Worm (Caenorhabditis elegans) whole organism, L2 larva: ENCODE measurements around the gene his-31.
"Not testable (repeated sequence)": the region's sequence is repeated elsewhere in the genome, so short reads cannot be mapped to it uniquely, and the experiment has no call there.

Experiments
- C34F6.9 ChIP-seq: fragments of 150-350 bp; optimal IDR thresholded peaks from 2 replicates; lab custom pipeline; 2014; ENCODE audit warnings: missing biosample characterization, missing genetic modification characterization
- F13H6.1 ChIP-seq: sonication (generic microtip); optimal IDR thresholded peaks from 2 replicates; lab custom pipeline; 2016; ENCODE audit warnings: missing genetic modification characterization, missing compliant biosample characterization
- R02D3.7 ChIP-seq: fragments of 150-350 bp; optimal IDR thresholded peaks from 2 replicates; lab custom pipeline; 2014; ENCODE audit warnings: missing biosample characterization, missing genetic modification characterization
- Y55F3AM.14 ChIP-seq: fragments of 200-800 bp; sonication (Bioruptor generic); optimal IDR thresholded peaks from 2 replicates; lab custom pipeline; 2018; ENCODE audit warnings: mild to moderate bottlenecking, missing genetic modification characterization, missing compliant biosample characterization
- alr-1 ChIP-seq: fragments of 150-350 bp; optimal IDR thresholded peaks from 2 replicates; lab custom pipeline; 2014; ENCODE audit warnings: missing biosample characterization, missing genetic modification characterization
- blmp-1 ChIP-seq: sonication (generic microtip); optimal IDR thresholded peaks from 2 replicates; lab custom pipeline; 2017; ENCODE audit warnings: missing genetic modification characterization, mild to moderate bottlenecking, missing compliant biosample characterization, antibody characterized with exemption, moderate library complexity; ENCODE audit not compliant: insufficient read depth
- ceh-16 ChIP-seq: fragments of 150-350 bp; optimal IDR thresholded peaks from 2 replicates; lab custom pipeline; 2014; ENCODE audit warnings: missing biosample characterization, missing genetic modification characterization
- ceh-82 ChIP-seq: fragments of 150-350 bp; optimal IDR thresholded peaks from 2 replicates; lab custom pipeline; 2014; ENCODE audit warnings: missing biosample characterization, missing genetic modification characterization
- crh-2 ChIP-seq: sonication (generic microtip); optimal IDR thresholded peaks from 2 replicates; lab custom pipeline; 2017; ENCODE audit warnings: missing biosample characterization, missing genetic modification characterization
- dmd-4 ChIP-seq: sonication (generic microtip); optimal IDR thresholded peaks from 2 replicates; lab custom pipeline; 2017; ENCODE audit warnings: missing biosample characterization, missing genetic modification characterization
- egl-27 ChIP-seq: sonication (generic microtip); optimal IDR thresholded peaks from 3 replicates; lab custom pipeline; 2017; ENCODE audit warnings: missing biosample characterization, missing genetic modification reagents, missing genetic modification characterization
- elt-1 ChIP-seq: fragments of 150-350 bp; optimal IDR thresholded peaks from 2 replicates; lab custom pipeline; 2014; ENCODE audit warnings: missing biosample characterization, missing genetic modification characterization
- fos-1 ChIP-seq: fragments of 150-350 bp; optimal IDR thresholded peaks from 2 replicates; lab custom pipeline; 2014; ENCODE audit warnings: missing biosample characterization, missing genetic modification characterization
- gmeb-1 ChIP-seq: fragments of 150-350 bp; optimal IDR thresholded peaks from 2 replicates; lab custom pipeline; 2014; ENCODE audit warnings: missing biosample characterization, missing genetic modification characterization
- lin-11 ChIP-seq: fragments of 150-350 bp; sonication (generic microtip); optimal IDR thresholded peaks from 2 replicates; lab custom pipeline; 2014; ENCODE audit warnings: missing biosample characterization, missing genetic modification characterization, inconsistent platforms, mixed read lengths
- lin-13 ChIP-seq: fragments of 150-350 bp; optimal IDR thresholded peaks from 2 replicates; lab custom pipeline; 2014; ENCODE audit warnings: missing biosample characterization, missing genetic modification reagents, missing genetic modification characterization
- lin-39 ChIP-seq: fragments of 150-350 bp; optimal IDR thresholded peaks from 2 replicates; lab custom pipeline; 2014; ENCODE audit warnings: missing biosample characterization, missing genetic modification reagents, missing genetic modification characterization
- lsy-2 ChIP-seq, 2 experiments: fragments of 150-350 bp in 1 of 2; sonication (generic microtip) in 1 of 2; optimal IDR thresholded peaks; 2 replicates each; lab custom pipeline; 2014 to 2017; ENCODE audit warnings: missing biosample characterization in 2 of 2, missing genetic modification characterization in 2 of 2
- mab-5 ChIP-seq: fragments of 150-350 bp; optimal IDR thresholded peaks from 2 replicates; lab custom pipeline; 2014; ENCODE audit warnings: missing biosample characterization, missing genetic modification characterization
- mbf-1 ChIP-seq: sonication (generic microtip); optimal IDR thresholded peaks from 2 replicates; lab custom pipeline; 2017; ENCODE audit warnings: missing biosample characterization, missing genetic modification characterization
- mdl-1 ChIP-seq, 2 experiments: fragments of 150-350 bp in 1 of 2; sonication (generic microtip) in 1 of 2; optimal IDR thresholded peaks; 2 replicates each; lab custom pipeline; 2017; ENCODE audit warnings: missing biosample characterization in 2 of 2, missing genetic modification characterization in 2 of 2
- nhr-10 ChIP-seq: sonication (generic microtip); optimal IDR thresholded peaks from 2 replicates; lab custom pipeline; 2017; ENCODE audit warnings: missing biosample characterization, missing genetic modification characterization
- nhr-11 ChIP-seq: fragments of 150-350 bp; optimal IDR thresholded peaks from 2 replicates; lab custom pipeline; 2014; ENCODE audit warnings: missing biosample characterization, missing genetic modification characterization
- nhr-129 ChIP-seq: fragments of 150-350 bp; optimal IDR thresholded peaks from 2 replicates; lab custom pipeline; 2014; ENCODE audit warnings: missing biosample characterization, missing genetic modification characterization
- nhr-21 ChIP-seq: fragments of 150-350 bp; optimal IDR thresholded peaks from 2 replicates; lab custom pipeline; 2014; ENCODE audit warnings: missing biosample characterization, missing genetic modification characterization
- nhr-23 ChIP-seq: fragments of 150-350 bp; optimal IDR thresholded peaks from 2 replicates; lab custom pipeline; 2014; ENCODE audit warnings: missing biosample characterization, missing genetic modification reagents, missing genetic modification characterization
- nhr-237 ChIP-seq: fragments of 150-350 bp; optimal IDR thresholded peaks from 2 replicates; lab custom pipeline; 2014; ENCODE audit warnings: missing biosample characterization, missing genetic modification characterization
- nhr-25 ChIP-seq: fragments of 150-350 bp; sonication (generic microtip); optimal IDR thresholded peaks from 3 replicates; lab custom pipeline; 2014; ENCODE audit warnings: missing biosample characterization, missing genetic modification characterization
- nhr-6 ChIP-seq: fragments of 150-350 bp; optimal IDR thresholded peaks from 2 replicates; lab custom pipeline; 2014; ENCODE audit warnings: missing biosample characterization, missing genetic modification characterization
- nhr-77 ChIP-seq: fragments of 150-350 bp; optimal IDR thresholded peaks from 2 replicates; lab custom pipeline; 2014; ENCODE audit warnings: missing biosample characterization, missing genetic modification characterization
- sem-4 ChIP-seq: fragments of 150-350 bp; optimal IDR thresholded peaks from 2 replicates; lab custom pipeline; 2014; ENCODE audit warnings: missing biosample characterization, missing genetic modification reagents, missing genetic modification characterization
- sma-3 ChIP-seq: sonication (generic microtip); optimal IDR thresholded peaks from 2 replicates; lab custom pipeline; 2016; ENCODE audit warnings: missing genetic modification reagents, missing genetic modification characterization, missing compliant biosample characterization
- unc-39 ChIP-seq: fragments of 150-350 bp; optimal IDR thresholded peaks from 2 replicates; lab custom pipeline; 2014; ENCODE audit warnings: missing biosample characterization, missing genetic modification characterization
- zag-1 ChIP-seq: fragments of 150-350 bp; optimal IDR thresholded peaks from 2 replicates; lab custom pipeline; 2014; ENCODE audit warnings: missing biosample characterization, missing genetic modification characterization
- ztf-11 ChIP-seq: sonication (generic microtip); optimal IDR thresholded peaks from 2 replicates; lab custom pipeline; 2017; ENCODE audit warnings: missing biosample characterization, missing genetic modification characterization
- ztf-4 ChIP-seq: fragments of 150-350 bp; optimal IDR thresholded peaks from 2 replicates; lab custom pipeline; 2014; ENCODE audit warnings: missing biosample characterization, missing genetic modification characterization

The his-31 gene

ce11 chrIV:8352036-8352435 lies 18.3 kb upstream of the his-31 start, which contains the start of gene F17E9.16:
F17E9.16 (plus strand) TSS chrIV:8352336.
- TF ChIP-seq mab-5 (tag; lab: Kevin White, UChicago); sma-3 (GFP tag; lab: Kevin White, UChicago); alr-1 (tag; lab: Kevin White, UChicago): not testable (repeated sequence)
- TF ChIP-seq, all 48 proteins: peak for 0; not testable (repeated sequence) for 48

- TF ChIP-seq F13H6.1 (tag; lab: Kevin White, UChicago) (no peak), ceh-16 (tag; lab: Kevin White, UChicago) (no peak), lin-13 (GFP tag; lab: Kevin White, UChicago) (no peak), elt-1 (tag; lab: Kevin White, UChicago) (no peak), gmeb-1 (no peak), Y55F3AM.14 (GFP tag; lab: Kevin White, UChicago) (no peak), dmd-4 (tag; lab: Kevin White, UChicago) (no peak), nhr-6 (tag; lab: Kevin White, UChicago) (no peak), sem-4 (tag; lab: Kevin White, UChicago) (no peak), sma-3 (GFP tag; lab: Kevin White, UChicago) (no peak)
These were observed 14.3 kb upstream of the his-31 start, which contains the start of gene F17E9.4 for ce11 chrIV:8348073-8348472. F17E9.4 (plus strand) TSS chrIV:8348373.

- TF ChIP-seq R02D3.7 (tag; lab: Kevin White, UChicago) (no peak), lsy-2 (tag; optimal IDR thresholded peaks at IDR 0.05; lab: Kevin White, UChicago) (no peak), egl-27 (no peak), nhr-129 (tag; lab: Kevin White, UChicago) (no peak), zag-1 (tag; lab: Kevin White, UChicago) (no peak), ceh-16 (tag; lab: Kevin White, UChicago) (no peak), nhr-11 (tag; lab: Kevin White, UChicago) (no peak), nhr-10 (tag; lab: Kevin White, UChicago) (no peak), ztf-4 (no peak), F13H6.1 (tag; lab: Kevin White, UChicago) (no peak), nhr-21 (tag; lab: Kevin White, UChicago) (no peak), lin-11 (tag; lab: Kevin White, UChicago) (no peak), nhr-77 (no peak), unc-39 (tag; lab: Kevin White, UChicago) (no peak), mbf-1 (tag; lab: Kevin White, UChicago) (no peak)
These were observed 13.3 kb upstream of the his-31 start, which contains the start of the genes F17E9.18 and F17E9.15 for ce11 chrIV:8347051-8347450. F17E9.18 (minus strand) TSS chrIV:8347151. F17E9.15 (plus strand) TSS chrIV:8347418.

ce11 chrIV:8345518-8345917 lies 11.7 kb upstream of the his-31 start, which contains the start of gene F17E9.5:
F17E9.5 (plus strand) TSS chrIV:8345818.
- TF ChIP-seq lin-39 (tag; lab: Kevin White, UChicago) (no peak), nhr-77 (no peak), ceh-82 (tag; lab: Kevin White, UChicago) (no peak), mdl-1 (tag; optimal IDR thresholded peaks at IDR 0.05; lab: Kevin White, UChicago) (no peak), Y55F3AM.14 (GFP tag; lab: Kevin White, UChicago) (no peak), nhr-25 (tag; lab: Kevin White, UChicago) (no peak), crh-2 (tag; lab: Kevin White, UChicago) (no peak), fos-1 (tag; lab: Kevin White, UChicago) (no peak), mbf-1 (tag; lab: Kevin White, UChicago) (no peak)

DNA sequence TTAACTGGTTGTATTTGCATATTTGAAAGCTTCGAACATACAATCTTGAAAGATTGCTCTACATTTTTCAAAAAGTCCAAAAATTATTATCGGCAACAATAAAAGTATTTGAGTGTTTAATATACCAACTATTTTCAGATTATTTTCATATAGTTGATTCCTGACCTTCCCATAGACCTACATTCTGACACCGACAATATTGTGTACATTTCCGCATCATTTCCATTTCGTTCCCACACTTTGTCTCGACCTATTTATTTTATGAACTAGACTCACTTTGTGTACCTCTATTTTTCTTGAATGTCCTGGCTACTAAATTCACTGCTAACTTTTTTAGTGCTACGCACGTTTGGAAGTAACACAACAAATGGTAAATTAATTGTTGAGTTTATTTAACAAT lies 8.6 kb upstream of the his-31 start, which contains the start of gene lgc-5:
Gene lgc-5, plus strand, starts transcription at position 301 of the 400 bp plus-strand sequence.
- TF ChIP-seq fos-1 (tag; lab: Kevin White, UChicago) (no peak), C34F6.9 (tag; lab: Kevin White, UChicago) (no peak), blmp-1 (tag; lab: Kevin White, UChicago) (no peak), mdl-1 (tag; optimal IDR thresholded peaks at IDR 0.05; lab: Kevin White, UChicago) (no peak), ztf-11 (tag; lab: Kevin White, UChicago) (no peak), Y55F3AM.14 (GFP tag; lab: Kevin White, UChicago) (no peak), nhr-23 (tag; lab: Kevin White, UChicago) (no peak), nhr-237 (tag; lab: Kevin White, UChicago) (no peak)
